Worm (Caenorhabditis elegans): ENCODE results near the gene srg-45.

srg-45 gene

ce11 chrV:12320274-12320839, 13.1 kb downstream of the srg-45 start (continued):
- TF ChIP-seq fkh-3 (tag; optimal IDR thresholded peaks at IDR 0.05) (no peak), Y53F4B.3 (GFP tag; IDR thresholded peaks at IDR 0.05) (no peak), hmg-20 (GFP tag; IDR thresholded peaks at IDR 0.05) (no peak), madf-8 (GFP tag; conservative IDR thresholded peaks at IDR 0.05) (no peak), unc-130 (GFP tag; optimal IDR thresholded peaks at IDR 0.05) (no peak), atf-7 (tag; optimal IDR thresholded peaks at IDR 0.05) (no peak), snpc-1.3 (tag; optimal IDR thresholded peaks at IDR 0.05; ENCODE audit: insufficient read depth) (peak; percentile 9), let-526 (GFP tag; IDR thresholded peaks at IDR 0.05) (no peak), sptf-2 (GFP tag; optimal IDR thresholded peaks at IDR 0.05) (no peak), dox-1 (GFP tag; IDR thresholded peaks at IDR 0.05) (no peak), Y67H2A.10 (GFP tag; conservative IDR thresholded peaks at IDR 0.05) (no peak), bed-2 (GFP tag; IDR thresholded peaks at IDR 0.05) (no peak), nhr-179 (tag; optimal IDR thresholded peaks at IDR 0.05) (no peak), snpc-4 (GFP tag; optimal IDR thresholded peaks at IDR 0.05) (no peak), snpc-4 (tag; optimal IDR thresholded peaks at IDR 0.05) (peak in 1 of 4 experiments; percentile 24)

- no peak for TF ChIP-seq F10E7.11 (tag; optimal IDR thresholded peaks at IDR 0.05)
- TF ChIP-seq zim-3 (tag; optimal IDR thresholded peaks at IDR 0.05), result no peak
- TF ChIP-seq ets-4 (GFP tag; optimal IDR thresholded peaks at IDR 0.05), result no peak
- no peak for TF ChIP-seq nfya-2 (GFP tag; IDR thresholded peaks at IDR 0.05)
- TF ChIP-seq rcor-1 (GFP tag; IDR thresholded peaks at IDR 0.05), result no peak
- no peak for TF ChIP-seq C06A6.2 (GFP tag; conservative IDR thresholded peaks at IDR 0.05)
- no peak for TF ChIP-seq C17E4.6 (GFP tag; IDR thresholded peaks at IDR 0.05)
- TF ChIP-seq ztf-18 (tag; optimal IDR thresholded peaks at IDR 0.05), result no peak
- no peak for TF ChIP-seq K11D2.4 (GFP tag; IDR thresholded peaks at IDR 0.05)
- no peak for TF ChIP-seq bed-1 (GFP tag; IDR thresholded peaks at IDR 0.05)
Measured at ce11 chrV:12326638-12327037, 19.3 kb downstream of the srg-45 start.

- TF ChIP-seq egrh-3 (GFP tag; IDR thresholded peaks at IDR 0.05) (no peak), pha-4 (tag; optimal IDR thresholded peaks at IDR 0.05) (no peak), C06A6.2 (GFP tag; conservative IDR thresholded peaks at IDR 0.05) (no peak)
Measured at ce11 chrV:12329173-12329572, 21.9 kb downstream of the srg-45 start.

- TF ChIP-seq madf-8 (GFP tag; conservative IDR thresholded peaks at IDR 0.05), result no peak
- peak in 1 of 2 experiments; percentile 29 for TF ChIP-seq rec-8 (tag; optimal IDR thresholded peaks at IDR 0.05)
- no peak for TF ChIP-seq xnd-1 (tag; optimal IDR thresholded peaks at IDR 0.05)
- no peak for TF ChIP-seq ztf-22 (GFP tag; optimal IDR thresholded peaks at IDR 0.05)
- peak; percentile 24 for TF ChIP-seq snpc-4 (GFP tag; optimal IDR thresholded peaks at IDR 0.05)
- peak in 1 of 4 experiments; percentile 4 for TF ChIP-seq snpc-4 (tag; optimal IDR thresholded peaks at IDR 0.05)
- peak; percentile 57 for TF ChIP-seq die-1 (tag; optimal IDR thresholded peaks at IDR 0.05)
- TF ChIP-seq mcd-1 (GFP tag; IDR thresholded peaks at IDR 0.05), result peak; percentile 43; the same call in 1 of the 2 replicates
- no peak for TF ChIP-seq ceh-58 (GFP tag; IDR thresholded peaks at IDR 0.05)
- no peak for TF ChIP-seq B0019.2 (GFP tag; conservative IDR thresholded peaks at IDR 0.05)
- TF ChIP-seq nhr-27 (tag; optimal IDR thresholded peaks at IDR 0.05), result no peak
- peak; percentile 93 for TF ChIP-seq tbp1 (GFP tag; optimal IDR thresholded peaks at IDR 0.05)
- no peak for TF ChIP-seq tlf-1 (GFP tag; optimal IDR thresholded peaks at IDR 0.05)
- no peak for TF ChIP-seq ceh-100 (GFP tag; IDR thresholded peaks at IDR 0.05)
- no peak for TF ChIP-seq C06A6.2 (GFP tag; conservative IDR thresholded peaks at IDR 0.05)
- TF ChIP-seq T07F8.4 (tag; optimal IDR thresholded peaks at IDR 0.05), result no peak
- TF ChIP-seq efl-1 (GFP tag; optimal IDR thresholded peaks at IDR 0.05), result no peak
- TF ChIP-seq akir-1 (GFP tag; optimal IDR thresholded peaks at IDR 0.05), result no peak
- peak; percentile 30 for TF ChIP-seq madf-10 (tag; optimal IDR thresholded peaks at IDR 0.05)
- no peak for TF ChIP-seq F33H1.4 (GFP tag; IDR thresholded peaks at IDR 0.05)
- TF ChIP-seq F49E8.2 (tag; optimal IDR thresholded peaks at IDR 0.05; ENCODE audit: insufficient read depth), result no peak
Measured at ce11 chrV:12331820-12332219, 24.5 kb downstream of the srg-45 start.

Data from whole organism, young adult.